Fruit fly (Drosophila melanogaster): ENCODE results near the gene CG10674.

The CG10674 gene

dm6 chr3L:5154917-5155613 is 19.0 kb upstream of the CG10674 start:
- TF ChIP-seq usp (GFP tag; optimal IDR thresholded peaks at IDR 0.05) (no peak), CG8478 (optimal IDR thresholded peaks at IDR 0.05) (no peak), pan (optimal IDR thresholded peaks at IDR 0.05) (no peak), EcR (GFP tag; optimal IDR thresholded peaks at IDR 0.05) (no peak)

DNA sequence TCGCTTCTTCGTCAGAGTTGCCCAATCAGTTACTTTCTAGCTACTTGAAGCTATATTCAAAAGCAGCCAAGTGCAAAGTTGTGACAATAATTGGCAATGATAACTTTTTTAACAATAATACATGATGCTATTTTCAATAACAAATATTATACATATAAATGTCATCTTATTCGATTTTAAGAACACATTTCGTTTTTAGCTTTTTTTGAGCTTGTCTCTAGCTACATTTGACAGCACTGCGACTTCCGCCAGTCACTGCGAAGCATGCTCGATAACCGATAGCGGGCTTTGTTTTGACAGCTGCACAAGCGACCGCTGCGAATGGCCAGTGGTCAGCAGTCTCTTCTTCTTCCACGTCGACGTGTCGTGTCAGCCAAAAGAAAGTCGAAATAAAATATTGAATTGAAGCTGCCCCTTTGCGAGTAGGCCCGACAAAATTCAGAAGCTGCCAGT is 16.3 kb upstream of the CG10674 start, which contains the start of the genes Gen and Srp54k:
Gene Gen, minus strand, starts transcription at position 23 of the 453 bp plus-strand sequence.
Gene Srp54k, plus strand, starts transcription at position 325 of the 453 bp plus-strand sequence.
- TF ChIP-seq usp (GFP tag; optimal IDR thresholded peaks at IDR 0.05) (no peak), Dll (optimal IDR thresholded peaks at IDR 0.05) (no peak), CG8478 (optimal IDR thresholded peaks at IDR 0.05) (no peak), psq (optimal IDR thresholded peaks at IDR 0.05) (no peak), pan (optimal IDR thresholded peaks at IDR 0.05) (no peak), EcR (GFP tag; optimal IDR thresholded peaks at IDR 0.05) (no peak)

DNA sequence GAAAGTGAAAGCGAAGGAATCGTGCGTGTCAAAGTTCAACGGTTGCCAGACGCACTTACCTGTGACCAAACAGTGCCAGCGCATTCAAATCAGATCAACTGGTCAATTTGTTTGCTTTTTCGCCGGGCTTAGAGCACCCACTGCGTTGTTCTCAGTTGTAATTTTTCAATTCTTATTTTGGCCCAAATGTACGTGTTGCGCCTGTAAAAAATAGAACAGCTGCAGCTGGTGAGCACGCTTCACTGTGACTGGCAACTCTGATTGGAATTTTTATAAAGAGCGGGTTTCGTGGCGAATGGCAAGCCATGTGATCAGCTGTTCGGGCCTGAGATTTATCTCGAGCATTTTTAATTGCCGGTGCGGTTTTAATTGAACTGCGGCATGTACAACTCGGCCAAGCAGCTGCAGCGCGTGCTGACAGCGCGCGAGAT is 9.7 kb upstream of the CG10674 start, which contains the start of the genes Fitm and AlaRS-m:
Gene Fitm, minus strand, starts transcription at position 250 of the 431 bp plus-strand sequence.
Gene AlaRS-m, plus strand, starts transcription at position 285 of the 431 bp plus-strand sequence.
- TF ChIP-seq pan (optimal IDR thresholded peaks at IDR 0.05) (no peak), EcR (GFP tag; optimal IDR thresholded peaks at IDR 0.05) (no peak)

DNA sequence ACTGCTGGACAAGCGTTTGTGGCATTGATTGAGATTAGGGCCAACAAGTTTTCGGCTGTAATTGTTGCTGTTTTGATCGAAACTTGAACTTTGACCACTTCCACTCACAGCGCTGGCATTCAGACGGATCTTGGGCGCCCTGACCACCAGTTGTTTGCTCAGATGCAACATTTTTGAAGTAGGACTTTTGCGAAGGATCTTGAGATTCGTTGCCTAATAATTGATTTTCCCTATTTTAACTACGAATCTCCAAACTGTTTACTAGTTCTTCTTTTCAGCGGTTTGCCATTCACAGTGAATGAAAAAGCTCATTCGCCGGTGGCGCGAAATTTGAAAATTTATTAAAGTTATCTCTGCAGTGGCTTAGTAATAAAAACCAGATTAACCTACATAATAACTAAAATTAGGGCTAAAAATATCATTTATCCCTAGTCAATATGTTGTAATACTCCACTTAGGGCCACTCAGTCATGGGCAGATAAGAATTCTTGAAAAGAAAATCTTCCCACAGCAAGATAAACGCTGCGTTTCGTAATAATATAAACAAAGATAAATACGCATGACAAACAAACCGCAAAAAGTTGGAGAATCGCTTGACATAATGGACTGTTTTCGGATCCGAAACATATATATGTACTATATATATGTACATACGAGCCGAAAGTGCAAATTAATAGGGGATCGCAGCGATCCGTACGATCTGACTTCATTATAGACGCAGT is 5.4 kb upstream of the CG10674 start, which contains the start of the genes Dhrs4 and Gdap1:
Gene Dhrs4, minus strand, starts transcription at position 267 of the 722 bp plus-strand sequence.
Gene Gdap1, plus strand, starts transcription at position 574 of the 722 bp plus-strand sequence.
- no peak for TF ChIP-seq CG8478 (optimal IDR thresholded peaks at IDR 0.05)
- no peak for TF ChIP-seq EcR (GFP tag; optimal IDR thresholded peaks at IDR 0.05)
- TF ChIP-seq usp (GFP tag; optimal IDR thresholded peaks at IDR 0.05) = no peak
- no peak for TF ChIP-seq psq (optimal IDR thresholded peaks at IDR 0.05)
- no peak for TF ChIP-seq pan (optimal IDR thresholded peaks at IDR 0.05)
- TF ChIP-seq Dll (optimal IDR thresholded peaks at IDR 0.05) = no peak

DNA sequence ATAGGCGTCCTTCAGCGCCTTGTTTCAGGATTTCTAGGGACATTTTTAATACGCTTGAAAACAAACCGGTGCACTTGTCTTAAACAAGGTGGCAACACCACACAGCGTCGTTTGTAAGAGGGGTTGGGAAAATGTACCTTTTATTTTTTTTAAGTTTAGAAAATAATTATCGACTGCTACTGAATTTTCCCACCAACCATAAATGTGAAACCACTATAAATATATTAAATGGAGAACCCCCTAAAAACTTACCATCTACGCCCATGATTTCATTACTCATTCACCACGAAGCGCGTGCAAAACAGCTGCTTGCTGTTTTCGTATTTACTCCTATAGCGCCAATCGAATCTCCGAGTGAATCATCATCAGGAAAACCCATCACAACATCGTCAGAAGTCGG is 3.2 kb upstream of the CG10674 start, which contains the start of the genes Tcs5 and CHMP2B:
Gene Tcs5, minus strand, starts transcription at position 84 of the 400 bp plus-strand sequence.
Gene CHMP2B, plus strand, starts transcription at position 308 of the 400 bp plus-strand sequence.
- TF ChIP-seq CG8478 (optimal IDR thresholded peaks at IDR 0.05) (no peak), usp (GFP tag; optimal IDR thresholded peaks at IDR 0.05) (no peak), pan (optimal IDR thresholded peaks at IDR 0.05) (no peak), EcR (GFP tag; optimal IDR thresholded peaks at IDR 0.05) (no peak), psq (optimal IDR thresholded peaks at IDR 0.05) (no peak), Dll (optimal IDR thresholded peaks at IDR 0.05) (no peak)

DNA sequence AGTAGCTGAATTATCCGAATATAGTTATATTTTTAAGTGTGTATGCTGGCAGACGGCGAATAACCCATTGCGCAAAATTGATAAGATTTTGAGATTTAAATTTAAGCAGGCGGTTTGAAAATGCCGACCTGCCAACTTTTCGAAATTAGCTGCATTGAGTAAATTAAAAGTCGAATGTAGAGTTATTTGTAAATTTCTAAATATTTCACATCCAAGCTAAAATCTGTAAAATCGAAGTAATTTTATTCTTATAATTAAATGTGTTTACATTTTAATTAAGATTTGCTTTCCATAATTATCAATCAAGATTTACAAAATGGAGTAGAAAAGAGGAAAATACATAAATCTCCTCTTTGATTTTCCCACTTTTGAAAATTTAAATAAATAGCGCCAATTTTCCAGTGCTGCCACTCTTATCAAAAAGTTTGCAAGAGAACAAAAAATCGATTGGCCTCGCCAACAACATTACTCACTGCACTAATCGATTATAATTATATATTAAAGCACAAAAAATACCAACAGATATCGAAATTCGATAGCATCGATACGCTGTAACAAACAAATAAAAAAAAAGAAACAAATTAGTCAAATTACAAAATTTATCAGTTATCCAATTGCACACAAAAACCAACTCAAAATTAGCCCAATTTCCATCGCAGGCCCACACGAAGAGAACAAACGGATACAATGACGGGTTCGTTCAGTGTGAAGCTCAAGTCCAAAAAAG is 2.2 kb downstream of the CG10674 start, which contains the start of gene Yod1:
Gene Yod1, plus strand, starts transcription at position 168 of the 727 bp plus-strand sequence.
- no peak for TF ChIP-seq Dll (optimal IDR thresholded peaks at IDR 0.05)
- TF ChIP-seq usp (GFP tag; optimal IDR thresholded peaks at IDR 0.05) = no peak
- no peak for TF ChIP-seq pan (optimal IDR thresholded peaks at IDR 0.05)
- TF ChIP-seq EcR (GFP tag; optimal IDR thresholded peaks at IDR 0.05) = no peak
- no peak for TF ChIP-seq psq (optimal IDR thresholded peaks at IDR 0.05)
- no peak for TF ChIP-seq CG8478 (optimal IDR thresholded peaks at IDR 0.05)

DNA sequence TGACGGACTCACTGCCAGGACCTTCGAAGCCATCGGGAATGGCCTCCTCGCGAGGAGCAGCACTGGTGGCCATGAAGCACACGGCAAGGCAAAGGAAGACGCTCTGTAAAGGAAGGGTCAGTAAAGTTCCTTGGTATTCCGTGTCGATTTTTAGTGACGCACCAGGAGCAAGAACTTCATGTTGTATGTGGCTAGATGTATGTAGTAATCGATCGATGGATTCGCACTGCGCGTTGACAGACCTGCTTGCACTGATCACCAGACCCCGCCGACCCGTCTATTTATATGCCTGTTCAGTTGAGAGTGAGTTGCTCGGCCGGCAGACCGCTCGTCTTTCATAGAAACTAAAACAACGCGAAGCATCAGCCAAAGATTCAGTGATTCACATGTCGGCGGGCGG is 3.1 kb downstream of the CG10674 start, which contains the start of gene CG15213:
Gene CG15213, minus strand, starts transcription at position 255 of the 400 bp plus-strand sequence.
- no peak for TF ChIP-seq EcR (GFP tag; optimal IDR thresholded peaks at IDR 0.05)
- no peak for TF ChIP-seq CG8478 (optimal IDR thresholded peaks at IDR 0.05)
- no peak for TF ChIP-seq pan (optimal IDR thresholded peaks at IDR 0.05)

dm6 chr3L:5131245-5131644 is 4.8 kb downstream of the CG10674 start, which contains the start of gene CG15212:
TSS of gene CG15212 (plus strand) at chr3L:5131545.
- no peak for TF ChIP-seq pan (optimal IDR thresholded peaks at IDR 0.05)
- no peak for TF ChIP-seq EcR (GFP tag; optimal IDR thresholded peaks at IDR 0.05)
- no peak for TF ChIP-seq usp (GFP tag; optimal IDR thresholded peaks at IDR 0.05)
- TF ChIP-seq CG8478 (optimal IDR thresholded peaks at IDR 0.05) = no peak
- TF ChIP-seq Dll (optimal IDR thresholded peaks at IDR 0.05) = no peak
- no peak for TF ChIP-seq psq (optimal IDR thresholded peaks at IDR 0.05)

DNA sequence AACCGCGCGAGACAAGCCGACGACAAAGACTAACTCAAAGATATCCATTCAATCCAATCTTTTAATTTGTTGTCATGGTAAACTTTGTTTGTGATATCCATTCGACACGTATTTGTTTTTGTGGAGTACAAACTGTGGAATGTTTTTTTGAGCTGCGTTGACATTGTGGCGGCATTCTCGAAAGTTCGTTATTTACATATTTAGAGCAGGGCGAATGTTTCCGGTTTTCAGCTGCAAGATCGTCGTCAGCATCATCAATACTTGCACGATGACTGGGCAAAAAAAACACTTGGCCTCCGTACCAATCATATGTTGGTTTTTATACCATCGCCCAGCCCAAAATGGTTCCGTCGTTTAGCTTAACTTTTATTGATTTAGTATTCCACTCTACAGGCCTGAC is 5.6 kb downstream of the CG10674 start:
- TF ChIP-seq Dll (optimal IDR thresholded peaks at IDR 0.05) = no peak
- no peak for TF ChIP-seq CG8478 (optimal IDR thresholded peaks at IDR 0.05)
- no peak for TF ChIP-seq pan (optimal IDR thresholded peaks at IDR 0.05)
- no peak for TF ChIP-seq usp (GFP tag; optimal IDR thresholded peaks at IDR 0.05)
- no peak for TF ChIP-seq EcR (GFP tag; optimal IDR thresholded peaks at IDR 0.05)
- TF ChIP-seq psq (optimal IDR thresholded peaks at IDR 0.05) = no peak

DNA sequence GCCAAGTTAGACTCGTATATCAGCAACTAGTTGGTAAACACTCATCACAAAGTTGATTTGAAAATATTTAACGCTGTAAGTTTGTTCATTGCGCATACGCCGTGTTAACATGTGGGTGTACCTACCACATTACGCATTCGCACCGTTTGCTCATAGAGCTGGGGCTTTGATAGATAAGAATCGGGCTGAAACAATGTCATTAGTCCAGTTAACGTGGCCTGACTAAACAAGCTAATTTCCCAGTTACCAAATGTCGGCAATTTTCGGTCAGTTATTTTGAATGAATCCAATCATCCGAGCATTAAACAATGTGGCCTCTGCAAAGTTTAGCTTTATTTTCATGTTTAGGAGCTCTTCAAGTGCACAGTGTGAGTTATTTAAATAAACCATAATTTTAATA is 6.9 kb downstream of the CG10674 start, which contains the start of gene CG4597:
Gene CG4597, plus strand, starts transcription at position 301 of the 400 bp plus-strand sequence.
- TF ChIP-seq EcR (GFP tag; optimal IDR thresholded peaks at IDR 0.05) = no peak
- TF ChIP-seq Dll (optimal IDR thresholded peaks at IDR 0.05) = no peak
- no peak for TF ChIP-seq CG8478 (optimal IDR thresholded peaks at IDR 0.05)
- no peak for TF ChIP-seq pan (optimal IDR thresholded peaks at IDR 0.05)
- no peak for TF ChIP-seq usp (GFP tag; optimal IDR thresholded peaks at IDR 0.05)

dm6 chr3L:5128214-5128613 is 7.9 kb downstream of the CG10674 start:
- TF ChIP-seq EcR (GFP tag; optimal IDR thresholded peaks at IDR 0.05) (no peak), psq (optimal IDR thresholded peaks at IDR 0.05) (no peak), pan (optimal IDR thresholded peaks at IDR 0.05) (no peak), CG8478 (optimal IDR thresholded peaks at IDR 0.05) (no peak), usp (GFP tag; optimal IDR thresholded peaks at IDR 0.05) (no peak), Dll (optimal IDR thresholded peaks at IDR 0.05) (no peak)

Measured in whole organism.